Worm (Caenorhabditis elegans) whole organism, midembryonic: ENCODE data around the gene H41C03.2.

Experiments used
- T22C8.4 ChIP-seq: fragments of 200-800 bp; sonication (Bioruptor generic); IDR thresholded peaks from 2 replicates; pipeline ENCODE4 v1.3.6; 2022; ENCODE audit warnings: missing genetic modification characterization, missing compliant biosample characterization
- cog-1 ChIP-seq: sonication (generic microtip); optimal IDR thresholded peaks from 2 replicates; lab custom pipeline; 2016; ENCODE audit warnings: missing genetic modification characterization, missing compliant biosample characterization
- flt-1 ChIP-seq: fragments of 200-800 bp; sonication (Bioruptor generic); IDR thresholded peaks from 2 replicates; pipeline ENCODE4 v1.3.6; 2022; ENCODE audit warnings: missing genetic modification characterization, missing compliant biosample characterization
- klf-2 ChIP-seq: fragments of 200-800 bp; sonication (Bioruptor generic); conservative IDR thresholded peaks from 2 replicates; pipeline ENCODE4 v1.3.6; 2022; ENCODE audit warnings: missing genetic modification reagents, missing genetic modification characterization, missing compliant biosample characterization
- med-1 ChIP-seq: sonication (generic microtip); optimal IDR thresholded peaks from 2 replicates; lab custom pipeline; 2017; ENCODE audit warnings: missing genetic modification characterization, mild to moderate bottlenecking, missing compliant biosample characterization, antibody characterized with exemption, missing genetic modification reagents; ENCODE audit not compliant: insufficient read depth
- ref-1 ChIP-seq: fragments of 200-800 bp; sonication (Bioruptor generic); conservative IDR thresholded peaks from 2 replicates; pipeline ENCODE4 v1.3.6; 2022; ENCODE audit warnings: missing genetic modification reagents, missing genetic modification characterization, missing compliant biosample characterization
- tab-1 ChIP-seq: fragments of 200-800 bp; sonication (Bioruptor generic); IDR thresholded peaks from 2 replicates; pipeline ENCODE4 v1.3.6; 2022; ENCODE audit warnings: missing genetic modification characterization, missing compliant biosample characterization
- ztf-23 ChIP-seq: fragments of 200-800 bp; sonication (Bioruptor generic); IDR thresholded peaks from 2 replicates; pipeline ENCODE4 v1.3.6; 2022; ENCODE audit warnings: missing genetic modification reagents, missing genetic modification characterization, missing compliant biosample characterization
- ztf-29 ChIP-seq: fragments of 200-800 bp; sonication (Bioruptor generic); IDR thresholded peaks from 2 replicates; pipeline ENCODE4 v1.3.6; 2022; ENCODE audit warnings: missing genetic modification reagents, missing genetic modification characterization, missing compliant biosample characterization

The H41C03.2 gene

DNA sequence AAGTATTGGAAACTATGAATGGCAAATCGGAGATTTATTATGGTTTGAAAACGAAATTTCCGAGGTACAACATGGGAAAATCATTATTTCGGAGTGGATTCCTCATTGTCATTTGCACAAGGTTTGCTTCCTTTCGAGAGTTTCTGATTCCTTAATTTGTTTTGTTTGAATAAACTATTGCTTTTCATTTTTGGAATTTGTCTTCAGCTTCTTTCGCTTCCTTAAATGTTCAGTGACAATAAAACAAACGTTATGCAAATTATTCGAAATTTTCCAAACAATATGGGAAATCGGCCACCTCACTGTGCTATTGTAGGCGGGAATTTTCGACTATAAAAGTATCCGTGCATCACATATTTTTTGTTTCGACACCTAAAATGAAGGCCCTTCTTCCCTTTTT is 10.0 kb downstream of the H41C03.2 start, which contains the start of gene nep-25:
Gene nep-25, plus strand, starts transcription at position 375 of the 400 bp plus-strand sequence.
- TF ChIP-seq klf-2 (no peak), cog-1 (tag; lab: Kevin White, UChicago) (no peak), T22C8.4 (GFP tag; lab: Robert Waterston, UW) (no peak), ztf-23 (GFP tag; lab: Robert Waterston, UW) (no peak), flt-1 (GFP tag; lab: Robert Waterston, UW) (no peak), ref-1 (no peak), tab-1 (GFP tag; lab: Robert Waterston, UW) (no peak), ztf-29 (GFP tag; lab: Robert Waterston, UW) (no peak), med-1 (GFP tag; lab: Kevin White, UChicago) (no peak)

DNA sequence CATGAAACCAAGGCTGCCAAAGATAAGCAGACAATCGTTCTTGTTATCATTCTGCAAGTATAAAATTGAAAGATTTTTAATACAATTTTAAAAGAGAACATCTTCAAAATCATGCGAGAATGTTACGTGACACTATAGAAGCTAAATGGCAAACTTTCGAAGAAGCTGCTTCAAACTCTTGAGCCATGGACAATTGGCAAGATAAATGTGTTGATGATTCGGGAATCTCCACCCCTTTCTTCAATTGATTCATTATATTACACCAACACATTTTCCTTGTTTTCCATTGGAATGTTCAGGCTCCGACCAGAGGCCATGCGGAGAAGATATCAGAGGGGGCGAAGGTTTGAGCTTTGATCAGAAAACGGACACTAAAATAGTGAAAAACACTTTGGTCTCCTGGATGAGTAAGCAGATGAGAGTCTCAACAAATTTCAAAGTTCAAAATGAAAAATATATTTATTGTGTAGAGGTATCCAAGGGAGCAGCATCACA is 10.8 kb downstream of the H41C03.2 start, which contains the start of gene lec-5:
Gene lec-5, minus strand, starts transcription at position 51 of the 495 bp plus-strand sequence.
- TF ChIP-seq ztf-29 (GFP tag; lab: Robert Waterston, UW) (no peak), cog-1 (tag; lab: Kevin White, UChicago) (no peak)

DNA sequence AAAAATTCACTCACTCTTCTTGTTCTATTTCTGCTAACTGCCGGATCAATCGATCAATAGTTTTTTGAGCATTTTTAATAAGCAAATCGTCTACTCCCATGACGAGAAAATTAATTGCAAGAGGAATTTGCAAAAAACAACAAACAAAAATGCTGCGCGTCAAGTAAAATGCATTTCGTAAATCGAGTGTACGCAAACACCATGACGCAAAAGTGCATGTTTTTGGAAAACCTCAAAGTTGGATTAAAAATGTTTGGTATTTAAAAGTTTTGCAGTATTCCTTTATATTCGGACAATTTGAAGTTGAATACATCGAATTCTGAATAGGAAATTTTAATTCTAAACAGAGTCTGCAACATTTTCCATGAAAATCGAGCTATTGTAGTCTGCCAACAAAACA is 12.7 kb downstream of the H41C03.2 start, which contains the start of gene ZK1248.19:
Gene ZK1248.19, minus strand, starts transcription at position 188 of the 400 bp plus-strand sequence.
- TF ChIP-seq ztf-29 (GFP tag; lab: Robert Waterston, UW) (no peak), T22C8.4 (GFP tag; lab: Robert Waterston, UW) (no peak), klf-2 (no peak), flt-1 (GFP tag; lab: Robert Waterston, UW) (no peak), ztf-23 (GFP tag; lab: Robert Waterston, UW) (no peak), med-1 (GFP tag; lab: Kevin White, UChicago) (no peak), cog-1 (tag; lab: Kevin White, UChicago) (no peak), ref-1 (no peak), tab-1 (GFP tag; lab: Robert Waterston, UW) (no peak)

DNA sequence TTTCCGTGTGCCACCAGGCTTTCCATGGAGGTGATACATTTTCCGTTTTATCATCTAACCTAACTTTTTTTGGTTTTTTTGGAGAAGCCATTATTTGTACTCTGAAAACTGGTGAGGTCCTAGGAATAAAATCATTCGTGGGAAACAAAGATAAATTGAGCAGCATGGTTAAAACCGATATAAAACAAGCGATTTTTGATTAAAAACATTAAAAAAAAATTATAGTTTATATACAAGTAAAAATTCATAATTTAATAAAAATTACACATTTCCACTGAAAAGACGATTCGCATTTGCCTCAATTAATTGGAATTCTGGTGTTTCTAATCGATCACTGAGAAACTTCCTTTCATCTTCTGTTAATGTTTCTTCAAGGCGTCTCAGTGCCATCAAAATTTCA is 13.5 kb downstream of the H41C03.2 start, which contains the start of gene ZK1248.15:
Gene ZK1248.15, minus strand, starts transcription at position 101 of the 400 bp plus-strand sequence.
- TF ChIP-seq ref-1 (no peak), tab-1 (GFP tag; lab: Robert Waterston, UW) (no peak), klf-2 (no peak)

DNA sequence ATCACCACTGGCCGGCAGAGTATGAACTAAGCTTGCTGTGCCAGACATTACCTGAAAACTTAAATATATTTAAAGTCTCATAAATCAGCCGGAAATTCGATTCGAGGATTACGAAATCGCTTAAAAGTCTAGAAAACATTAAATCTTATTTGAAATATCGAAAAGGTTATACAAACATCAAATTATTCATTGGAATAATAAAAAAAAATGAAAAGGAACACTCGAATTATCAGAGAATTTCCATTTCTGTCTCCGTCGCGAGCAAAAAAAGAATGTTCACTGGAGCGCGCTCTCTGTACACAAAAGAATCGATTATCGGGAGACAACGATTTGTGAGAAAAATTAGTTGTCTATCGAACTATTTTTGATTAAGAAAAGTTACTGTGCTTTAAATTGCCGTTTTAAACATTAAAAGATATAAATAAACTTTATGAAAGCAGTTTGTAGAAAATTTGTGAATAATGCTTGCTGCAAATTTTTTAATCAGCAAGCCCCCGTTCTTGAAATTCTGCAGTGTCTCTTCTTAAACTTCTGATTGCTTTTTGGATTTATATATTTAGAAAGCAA is 15.7 kb downstream of the H41C03.2 start, which contains the start of gene fzo-1:
Gene fzo-1, minus strand, starts transcription at position 51 of the 567 bp plus-strand sequence.
- TF ChIP-seq ztf-23 (GFP tag; lab: Robert Waterston, UW): peak; percentile 79; the same call in 1 of the 2 replicates
- TF ChIP-seq ztf-29 (GFP tag; lab: Robert Waterston, UW): no peak
- TF ChIP-seq cog-1 (tag; lab: Kevin White, UChicago): peak; percentile 83
- TF ChIP-seq klf-2: 0 out of 2 replicates have a peak, but pooled peaks have one; percentile 14
- no peak for TF ChIP-seq T22C8.4 (GFP tag; lab: Robert Waterston, UW)
- no peak for TF ChIP-seq ref-1

DNA sequence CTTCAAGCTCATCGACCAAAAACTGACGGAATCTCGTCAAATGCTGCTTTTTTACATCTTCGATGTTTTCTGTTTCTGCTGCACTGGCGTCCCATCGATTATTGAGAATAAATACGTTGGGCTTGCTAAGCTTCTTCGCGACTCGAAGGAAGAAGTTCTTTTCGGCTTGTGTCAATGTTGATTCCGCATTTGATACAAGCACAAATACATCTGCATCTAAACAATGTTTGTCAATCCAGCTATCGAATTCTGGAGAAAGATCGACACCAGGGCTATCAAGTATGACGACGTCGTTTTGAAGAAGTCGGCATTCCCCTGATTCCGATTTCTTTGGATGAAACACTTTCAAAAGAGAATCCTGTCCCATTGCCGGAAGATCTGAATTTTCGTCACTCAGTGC is 16.8 kb downstream of the H41C03.2 start:
- TF ChIP-seq tab-1 (GFP tag; lab: Robert Waterston, UW) (no peak), ztf-29 (GFP tag; lab: Robert Waterston, UW) (no peak), klf-2 (no peak), med-1 (GFP tag; lab: Kevin White, UChicago) (no peak)

DNA sequence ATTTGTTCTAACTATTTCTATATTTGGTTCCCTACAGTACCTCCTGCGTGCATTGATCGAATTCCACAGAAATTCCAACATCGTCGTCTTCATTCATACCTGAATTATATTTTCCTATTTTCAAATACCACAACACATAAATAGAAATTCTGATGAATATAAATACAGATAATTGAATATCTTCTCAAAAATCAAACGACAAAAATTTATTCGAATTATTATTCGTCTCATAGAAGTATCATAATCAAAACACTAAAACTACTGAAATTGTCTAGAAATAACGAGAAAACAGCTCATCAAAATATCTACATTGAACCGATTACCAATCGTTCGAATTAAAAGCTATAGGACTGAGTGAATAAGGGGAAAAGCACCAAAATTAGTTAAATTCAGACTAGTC is 18.8 kb downstream of the H41C03.2 start, which contains the start of gene gtap-1:
Gene gtap-1, minus strand, starts transcription at position 101 of the 400 bp plus-strand sequence.
- TF ChIP-seq klf-2 (no peak), med-1 (GFP tag; lab: Kevin White, UChicago) (no peak), T22C8.4 (GFP tag; lab: Robert Waterston, UW) (no peak), ztf-23 (GFP tag; lab: Robert Waterston, UW) (no peak)

DNA sequence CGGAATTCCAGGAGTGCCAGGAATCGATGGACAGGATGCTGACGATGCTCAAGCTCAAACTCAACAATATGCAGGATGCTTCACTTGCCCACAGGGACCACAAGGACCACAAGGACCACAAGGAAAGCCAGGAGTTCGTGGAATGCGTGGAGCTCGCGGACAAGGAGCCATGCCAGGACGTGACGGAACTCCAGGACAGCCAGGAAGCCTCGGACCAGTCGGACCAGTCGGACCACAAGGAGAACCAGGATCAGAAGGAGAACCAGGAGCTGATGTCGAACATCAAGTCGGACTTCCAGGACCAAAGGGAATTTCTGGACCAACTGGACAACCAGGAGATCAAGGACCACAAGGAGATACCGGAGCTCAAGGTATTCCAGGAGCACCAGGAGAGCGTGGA is 20.5 kb downstream of the H41C03.2 start:
- TF ChIP-seq cog-1 (tag; lab: Kevin White, UChicago) (no peak), ref-1 (no peak), ztf-23 (GFP tag; lab: Robert Waterston, UW) (no peak), tab-1 (GFP tag; lab: Robert Waterston, UW) (no peak), flt-1 (GFP tag; lab: Robert Waterston, UW) (no peak), T22C8.4 (GFP tag; lab: Robert Waterston, UW) (no peak), med-1 (GFP tag; lab: Kevin White, UChicago) (no peak), klf-2 (no peak), ztf-29 (GFP tag; lab: Robert Waterston, UW) (no peak)

DNA sequence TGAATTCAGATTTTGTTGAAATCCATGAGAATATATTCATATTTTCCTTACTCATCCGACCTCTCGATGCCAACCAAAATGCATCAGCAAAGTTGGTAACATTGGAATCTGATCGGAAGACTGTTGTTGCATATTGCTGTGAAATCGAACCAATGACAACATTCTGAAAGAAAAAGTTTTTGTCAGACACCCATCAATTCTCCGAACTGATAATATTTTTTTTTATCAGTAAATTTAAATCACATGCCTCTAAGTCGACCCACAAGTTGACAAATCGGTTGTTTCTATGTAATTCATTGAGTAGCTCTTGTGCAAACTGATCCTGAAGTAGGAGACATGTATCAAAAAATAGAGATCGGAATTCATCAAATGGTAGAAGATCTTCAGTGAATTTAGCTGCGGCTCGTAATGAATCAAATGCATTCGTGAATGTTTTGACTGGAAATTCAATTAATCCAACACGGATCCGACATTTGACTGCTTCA is 21.9 kb downstream of the H41C03.2 start, which contains the start of gene col-74:
Gene col-74, plus strand, starts transcription at position 435 of the 485 bp plus-strand sequence.
- TF ChIP-seq flt-1 (GFP tag; lab: Robert Waterston, UW): no peak
- no peak for TF ChIP-seq med-1 (GFP tag; lab: Kevin White, UChicago)
- TF ChIP-seq ztf-23 (GFP tag; lab: Robert Waterston, UW): no peak
- no peak for TF ChIP-seq klf-2
- TF ChIP-seq ref-1: no peak
- TF ChIP-seq ztf-29 (GFP tag; lab: Robert Waterston, UW): no peak
- TF ChIP-seq tab-1 (GFP tag; lab: Robert Waterston, UW): no peak
- TF ChIP-seq cog-1 (tag; lab: Kevin White, UChicago): no peak
- TF ChIP-seq T22C8.4 (GFP tag; lab: Robert Waterston, UW): no peak

DNA sequence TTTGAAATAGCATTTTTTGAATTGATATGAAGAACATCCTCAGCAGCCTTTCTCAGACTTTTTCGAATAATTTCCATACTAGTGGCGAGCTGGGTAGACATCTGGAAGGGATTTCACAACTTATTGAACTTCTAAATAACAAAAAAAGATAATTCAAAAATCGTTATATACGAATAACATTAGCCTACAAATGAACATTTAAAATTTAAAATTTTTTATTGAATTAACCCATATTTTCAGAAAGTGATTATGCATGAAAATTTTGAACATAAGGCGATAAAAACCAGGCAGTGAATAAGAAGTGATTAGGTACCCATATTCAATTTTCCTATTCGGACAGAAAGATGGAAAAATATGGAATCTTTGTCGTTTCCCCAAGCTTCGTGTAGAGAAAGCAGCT is 23.4 kb downstream of the H41C03.2 start, which contains the start of gene ZK1248.11:
Gene ZK1248.11, minus strand, starts transcription at position 101 of the 400 bp plus-strand sequence.
- TF ChIP-seq med-1 (GFP tag; lab: Kevin White, UChicago): no peak
- TF ChIP-seq T22C8.4 (GFP tag; lab: Robert Waterston, UW): no peak
- no peak for TF ChIP-seq cog-1 (tag; lab: Kevin White, UChicago)
- no peak for TF ChIP-seq flt-1 (GFP tag; lab: Robert Waterston, UW)
- TF ChIP-seq tab-1 (GFP tag; lab: Robert Waterston, UW): no peak
- no peak for TF ChIP-seq ztf-23 (GFP tag; lab: Robert Waterston, UW)
- no peak for TF ChIP-seq ztf-29 (GFP tag; lab: Robert Waterston, UW)
- TF ChIP-seq klf-2: no peak
- TF ChIP-seq ref-1: no peak
